Worm (Caenorhabditis elegans): ENCODE data around the gene ZK896.4.
A peak's percentile ranks its signal among the peaks of the same experiment; 100 is the strongest.

ZK896.4 gene

ce11 chrIV:12835363-12835762 lies 47.7 kb downstream of the ZK896.4 start (continued):
- TF ChIP-seq attf-4 (tag; optimal IDR thresholded peaks at IDR 0.05): no peak
- no peak for TF ChIP-seq spr-1 (tag; optimal IDR thresholded peaks at IDR 0.05)
- TF ChIP-seq ZK337.2 (GFP tag; IDR thresholded peaks at IDR 0.05): no peak
- TF ChIP-seq rbr-2 (tag; optimal IDR thresholded peaks at IDR 0.05): no peak
- TF ChIP-seq lim-7 (GFP tag; IDR thresholded peaks at IDR 0.05): no peak
- no peak for TF ChIP-seq nhr-237 (tag; optimal IDR thresholded peaks at IDR 0.05)
- no peak for TF ChIP-seq ZK546.5 (tag; optimal IDR thresholded peaks at IDR 0.05)
- TF ChIP-seq nhr-48 (tag; optimal IDR thresholded peaks at IDR 0.05): peak; percentile 29
- peak; percentile 2 for TF ChIP-seq mes-2 (tag; optimal IDR thresholded peaks at IDR 0.05; ENCODE audit: poor library complexity, severe bottlenecking)
- no peak for TF ChIP-seq fkh-10 (GFP tag; optimal IDR thresholded peaks at IDR 0.05)

- TF ChIP-seq rbr-2 (tag; optimal IDR thresholded peaks at IDR 0.05) (peak; percentile 4), zag-1 (tag; optimal IDR thresholded peaks at IDR 0.05) (no peak), php-3 (GFP tag; IDR thresholded peaks at IDR 0.05) (no peak), hmg-1.1 (GFP tag; IDR thresholded peaks at IDR 0.05) (0 out of 2 replicates have a peak, but pooled peaks have one; percentile 38), mxl-3 (GFP tag; optimal IDR thresholded peaks at IDR 0.05) (no peak), lsy-2 (tag; optimal IDR thresholded peaks at IDR 0.05) (peak in 1 of 2 experiments; percentile 6), jun-1 (tag; optimal IDR thresholded peaks at IDR 0.05) (peak; percentile 15), mes-2 (tag; optimal IDR thresholded peaks at IDR 0.05; ENCODE audit: poor library complexity, severe bottlenecking) (peak; percentile 56), skn-1 (tag; optimal IDR thresholded peaks at IDR 0.05) (no peak), madf-5 (GFP tag; IDR thresholded peaks at IDR 0.05) (no peak), dve-1 (tag; optimal IDR thresholded peaks at IDR 0.05; ENCODE audit: insufficient read depth) (peak; percentile 1), madf-9 (GFP tag; conservative IDR thresholded peaks at IDR 0.05) (0 out of 2 replicates have a peak, but pooled peaks have one; percentile 46), ceh-44 (GFP tag; IDR thresholded peaks at IDR 0.05) (no peak)
These were observed 48.7 kb downstream of the ZK896.4 start for ce11 chrIV:12834417-12834731.

ce11 chrIV:12833698-12834416 lies 49.2 kb downstream of the ZK896.4 start:
- TF ChIP-seq snpc-4 (tag; optimal IDR thresholded peaks at IDR 0.05) (no peak), ceh-20 (GFP tag; IDR thresholded peaks at IDR 0.05) (peak; percentile 34; the same call in 1 of the 2 replicates), zip-11 (GFP tag; IDR thresholded peaks at IDR 0.05) (no peak), nhr-42 (GFP tag; IDR thresholded peaks at IDR 0.05) (no peak), fos-1 (tag; optimal IDR thresholded peaks at IDR 0.05) (no peak), ceh-32 (tag; optimal IDR thresholded peaks at IDR 0.05; ENCODE audit: poor library complexity) (no peak), Y75B8A.6 (GFP tag; IDR thresholded peaks at IDR 0.05) (no peak; the same call in 1 of the 2 replicates), daf-16 (GFP tag; optimal IDR thresholded peaks at IDR 0.05) (no peak), daf-16 (tag; optimal IDR thresholded peaks at IDR 0.05) (peak; percentile 27), nhr-28 (tag; optimal IDR thresholded peaks at IDR 0.05) (peak; percentile 4), tra-1 (GFP tag; IDR thresholded peaks at IDR 0.05) (peak; percentile 87; the same call in 1 of the 2 replicates), ctbp-1 (GFP tag; IDR thresholded peaks at IDR 0.05) (no peak), set-16 (GFP tag; IDR thresholded peaks at IDR 0.05) (peak; percentile 61), mdl-1 (tag; optimal IDR thresholded peaks at IDR 0.05) (peak in 1 of 2 experiments; percentile 40), hlh-30 (tag; optimal IDR thresholded peaks at IDR 0.05; ENCODE audit: insufficient read depth) (peak; percentile 28), lin-38 (GFP tag; IDR thresholded peaks at IDR 0.05) (no peak), T20F7.1 (GFP tag; optimal IDR thresholded peaks at IDR 0.05) (peak; percentile 8), egl-27 (tag; optimal IDR thresholded peaks at IDR 0.05) (no peak), F37D6.2 (tag; optimal IDR thresholded peaks at IDR 0.05) (no peak), lir-3 (tag; optimal IDR thresholded peaks at IDR 0.05) (no peak), aha-1 (tag) (peak; percentile 56), dmd-8 (GFP tag; IDR thresholded peaks at IDR 0.05) (no peak), dmd-6 (GFP tag; IDR thresholded peaks at IDR 0.05) (peak; percentile 99), F49E8.2 (tag; optimal IDR thresholded peaks at IDR 0.05; ENCODE audit: borderline replicate concordance) (no peak), ztf-7 (tag; optimal IDR thresholded peaks at IDR 0.05) (no peak), ces-1 (GFP tag; optimal IDR thresholded peaks at IDR 0.05) (no peak), nhr-41 (GFP tag; IDR thresholded peaks at IDR 0.05) (peak; percentile 66; the same call in 1 of the 2 replicates), lin-1 (GFP tag; IDR thresholded peaks at IDR 0.05) (peak; percentile 78)
